Fruit fly (Drosophila melanogaster) whole organism, prepupa: ENCODE results near the gene CG32299.

Source experiments
- Blimp-1 ChIP-seq: fragments of 200-800 bp; sonication (Bioruptor generic); optimal IDR thresholded peaks from 3 replicates; lab custom pipeline; 2017; ENCODE audit warnings: missing biosample characterization, missing genetic modification characterization, mild to moderate bottlenecking, moderate library complexity, missing genetic modification reagents
- CG10669 ChIP-seq: fragments of 200-800 bp; sonication (Bioruptor generic); optimal IDR thresholded peaks from 3 replicates; lab custom pipeline; 2018; ENCODE audit warnings: missing biosample characterization, mild to moderate bottlenecking, missing genetic modification characterization, moderate library complexity
- CG11294 ChIP-seq: fragments of 200-800 bp; sonication (Bioruptor generic); IDR thresholded peaks from 2 replicates; pipeline ENCODE4 v1.3.6; 2022; ENCODE audit warnings: missing biosample characterization, missing genetic modification characterization
- CG11762 ChIP-seq: fragments of 200-800 bp; sonication (Bioruptor generic); optimal IDR thresholded peaks from 3 replicates; lab custom pipeline; 2016; ENCODE audit warnings: missing biosample characterization, missing genetic modification characterization; ENCODE audit not compliant: insufficient read depth
- CG11902 ChIP-seq: fragments of 200-800 bp; sonication (Bioruptor generic); optimal IDR thresholded peaks from 3 replicates; lab custom pipeline; 2016; ENCODE audit warnings: missing biosample characterization, missing genetic modification characterization
- CG15336 ChIP-seq: fragments of 200-800 bp; sonication (Bioruptor generic); IDR thresholded peaks from 2 replicates; pipeline ENCODE4 v1.3.6; 2022; ENCODE audit warnings: missing biosample characterization, missing genetic modification characterization
- CG1621 ChIP-seq: fragments of 200-800 bp; sonication (Bioruptor generic); optimal IDR thresholded peaks from 3 replicates; lab custom pipeline; 2018; ENCODE audit warnings: missing biosample characterization, mild to moderate bottlenecking, missing genetic modification characterization
- CG3032 ChIP-seq: fragments of 200-800 bp; optimal IDR thresholded peaks from 2 replicates; lab custom pipeline; 2019; ENCODE audit warnings: missing biosample characterization, mild to moderate bottlenecking, missing genetic modification characterization, moderate library complexity
- CG31627 ChIP-seq: fragments of 200-800 bp; sonication (Bioruptor generic); optimal IDR thresholded peaks from 3 replicates; lab custom pipeline; 2016; ENCODE audit warnings: missing biosample characterization, missing genetic modification characterization
- CG32006 ChIP-seq: fragments of 200-800 bp; sonication (Bioruptor generic); optimal IDR thresholded peaks from 3 replicates; lab custom pipeline; 2017; ENCODE audit warnings: missing biosample characterization, mild to moderate bottlenecking, missing genetic modification characterization
- CG34406 ChIP-seq: fragments of 200-800 bp; sonication (Bioruptor generic); optimal IDR thresholded peaks from 3 replicates; lab custom pipeline; 2016; ENCODE audit warnings: missing biosample characterization, missing genetic modification characterization
- CG3919 ChIP-seq: fragments of 200-800 bp; sonication (Bioruptor generic); optimal IDR thresholded peaks from 3 replicates; lab custom pipeline; 2016; ENCODE audit warnings: missing biosample characterization, missing genetic modification characterization
- CG4318 ChIP-seq: fragments of 200-800 bp; sonication (Bioruptor generic); optimal IDR thresholded peaks from 3 replicates; lab custom pipeline; 2017; ENCODE audit warnings: missing biosample characterization, mild to moderate bottlenecking, missing genetic modification characterization
- CG6163 ChIP-seq: fragments of 200-800 bp; sonication (Bioruptor generic); IDR thresholded peaks from 3 replicates; pipeline ENCODE4 v1.3.6; 2022; ENCODE audit warnings: missing biosample characterization, missing genetic modification characterization
- CG6276 ChIP-seq: fragments of 200-800 bp; sonication (Bioruptor generic); optimal IDR thresholded peaks from 2 replicates; lab custom pipeline; 2017; ENCODE audit warnings: missing biosample characterization, mild to moderate bottlenecking, missing genetic modification characterization
- CG6808 ChIP-seq: fragments of 200-800 bp; sonication (Bioruptor generic); optimal IDR thresholded peaks from 3 replicates; lab custom pipeline; 2017; ENCODE audit warnings: missing biosample characterization, missing genetic modification characterization, mild to moderate bottlenecking, moderate library complexity, missing genetic modification reagents
- CG6854 ChIP-seq: fragments of 200-800 bp; sonication (Bioruptor generic); optimal IDR thresholded peaks from 2 replicates; lab custom pipeline; 2017; ENCODE audit warnings: missing biosample characterization, mild to moderate bottlenecking, missing genetic modification characterization
- CG8119 ChIP-seq: fragments of 200-800 bp; sonication (Bioruptor generic); IDR thresholded peaks from 3 replicates; pipeline ENCODE4 v1.3.6; 2022; ENCODE audit warnings: missing biosample characterization, missing genetic modification characterization
- CG9139 ChIP-seq: fragments of 200-800 bp; sonication (Bioruptor generic); optimal IDR thresholded peaks from 3 replicates; lab custom pipeline; 2017; ENCODE audit warnings: missing biosample characterization, mild to moderate bottlenecking, missing genetic modification characterization
- Eip75B ChIP-seq: fragments of 200-800 bp; sonication (Bioruptor generic); optimal IDR thresholded peaks from 3 replicates; lab custom pipeline; 2016; ENCODE audit warnings: missing biosample characterization, missing genetic modification characterization
- Eip78C ChIP-seq: fragments of 200-800 bp; sonication (Bioruptor generic); peaks from one replicate; lab custom pipeline; 2016; ENCODE audit warnings: missing biosample characterization, missing genetic modification characterization
- Ets21C ChIP-seq: fragments of 200-800 bp; sonication (Bioruptor generic); optimal IDR thresholded peaks from 3 replicates; lab custom pipeline; 2016; ENCODE audit warnings: missing biosample characterization, missing genetic modification characterization
- Ets96B ChIP-seq: fragments of 200-800 bp; optimal IDR thresholded peaks from 2 replicates; lab custom pipeline; 2019; ENCODE audit warnings: missing biosample characterization, mild to moderate bottlenecking, missing genetic modification characterization, moderate library complexity
- Hr38 ChIP-seq: sonication (Bioruptor generic); optimal IDR thresholded peaks from 2 replicates; lab custom pipeline; 2016; ENCODE audit warnings: missing biosample characterization, missing genetic modification characterization
- Hr39 ChIP-seq: fragments of 200-800 bp; sonication (Bioruptor generic); optimal IDR thresholded peaks from 2 replicates; lab custom pipeline; 2016; ENCODE audit warnings: missing biosample characterization, missing genetic modification characterization
- Hr4 ChIP-seq: fragments of 200-800 bp; sonication (Bioruptor generic); optimal IDR thresholded peaks from 3 replicates; lab custom pipeline; 2016; ENCODE audit warnings: missing biosample characterization, missing genetic modification characterization
- Lpt ChIP-seq: fragments of 200-800 bp; sonication (Bioruptor generic); optimal IDR thresholded peaks from 3 replicates; lab custom pipeline; 2016; ENCODE audit warnings: missing biosample characterization, missing genetic modification characterization
- Sox102F ChIP-seq: fragments of 200-800 bp; sonication (Bioruptor generic); optimal IDR thresholded peaks from 2 replicates; lab custom pipeline; 2016; ENCODE audit warnings: missing biosample characterization, mild to moderate bottlenecking, missing genetic modification characterization
- Sox14 ChIP-seq: fragments of 200-800 bp; sonication (Bioruptor generic); optimal IDR thresholded peaks from 3 replicates; lab custom pipeline; 2016; ENCODE audit warnings: missing biosample characterization, missing genetic modification characterization
- achi ChIP-seq: fragments of 200-800 bp; sonication (Bioruptor generic); optimal IDR thresholded peaks from 3 replicates; lab custom pipeline; 2016; ENCODE audit warnings: missing biosample characterization, missing genetic modification characterization
- cyc ChIP-seq: fragments of 200-800 bp; sonication (Bioruptor generic); optimal IDR thresholded peaks from 3 replicates; lab custom pipeline; 2016; ENCODE audit warnings: missing biosample characterization, missing genetic modification characterization
- dac ChIP-seq: fragments of 200-800 bp; sonication (Bioruptor generic); optimal IDR thresholded peaks from 2 replicates; lab custom pipeline; 2017; ENCODE audit warnings: missing biosample characterization, mild to moderate bottlenecking, missing genetic modification characterization
- dsx ChIP-seq: fragments of 200-800 bp; optimal IDR thresholded peaks from 3 replicates; lab custom pipeline; 2019; ENCODE audit warnings: missing biosample characterization, mild to moderate bottlenecking, missing genetic modification characterization, moderate library complexity; ENCODE audit not compliant: poor library complexity, severe bottlenecking
- eg ChIP-seq: fragments of 200-800 bp; sonication (Bioruptor generic); IDR thresholded peaks from 3 replicates; pipeline ENCODE4 v1.3.6; 2022; ENCODE audit warnings: missing biosample characterization, missing genetic modification characterization
- esn ChIP-seq: fragments of 200-800 bp; sonication (Bioruptor generic); optimal IDR thresholded peaks from 2 replicates; lab custom pipeline; 2016; ENCODE audit warnings: missing biosample characterization, mild to moderate bottlenecking, missing genetic modification characterization, moderate library complexity
- fd85E ChIP-seq: fragments of 200-800 bp; sonication (Bioruptor generic); optimal IDR thresholded peaks from 3 replicates; lab custom pipeline; 2016; ENCODE audit warnings: missing biosample characterization, missing genetic modification characterization
- fkh ChIP-seq: fragments of 200-800 bp; sonication (Bioruptor generic); optimal IDR thresholded peaks from 3 replicates; lab custom pipeline; 2017; ENCODE audit warnings: missing biosample characterization, mild to moderate bottlenecking, missing genetic modification characterization, moderate library complexity
- net ChIP-seq: fragments of 200-800 bp; sonication (Bioruptor generic); optimal IDR thresholded peaks from 3 replicates; lab custom pipeline; 2016; ENCODE audit warnings: missing biosample characterization, missing genetic modification characterization
- pdm3 ChIP-seq: fragments of 200-800 bp; sonication (Bioruptor generic); optimal IDR thresholded peaks from 3 replicates; lab custom pipeline; 2016; ENCODE audit warnings: missing biosample characterization, missing genetic modification characterization
- spab ChIP-seq: fragments of 200-800 bp; sonication (Bioruptor generic); optimal IDR thresholded peaks from 2 replicates; lab custom pipeline; 2017; ENCODE audit warnings: missing biosample characterization, mild to moderate bottlenecking, missing genetic modification characterization, missing genetic modification reagents
- ss ChIP-seq, 2 experiments: fragments of 200-800 bp; sonication (Bioruptor generic); optimal IDR thresholded peaks; 2 replicates in 1 of 2; 3 replicates in 1 of 2; lab custom pipeline; 2017 to 2018; ENCODE audit warnings: mild to moderate bottlenecking in 2 of 2, missing biosample characterization in 2 of 2, missing genetic modification characterization in 2 of 2, moderate library complexity in 1 of 2
- svp ChIP-seq: fragments of 200-800 bp; sonication (Bioruptor generic); peaks from one replicate; lab custom pipeline; 2016; ENCODE audit warnings: missing biosample characterization, missing genetic modification characterization
- vri ChIP-seq: fragments of 200-800 bp; sonication (Bioruptor generic); optimal IDR thresholded peaks from 3 replicates; lab custom pipeline; 2016; ENCODE audit warnings: missing biosample characterization, mild to moderate bottlenecking, missing genetic modification characterization

CG32299 gene

DNA sequence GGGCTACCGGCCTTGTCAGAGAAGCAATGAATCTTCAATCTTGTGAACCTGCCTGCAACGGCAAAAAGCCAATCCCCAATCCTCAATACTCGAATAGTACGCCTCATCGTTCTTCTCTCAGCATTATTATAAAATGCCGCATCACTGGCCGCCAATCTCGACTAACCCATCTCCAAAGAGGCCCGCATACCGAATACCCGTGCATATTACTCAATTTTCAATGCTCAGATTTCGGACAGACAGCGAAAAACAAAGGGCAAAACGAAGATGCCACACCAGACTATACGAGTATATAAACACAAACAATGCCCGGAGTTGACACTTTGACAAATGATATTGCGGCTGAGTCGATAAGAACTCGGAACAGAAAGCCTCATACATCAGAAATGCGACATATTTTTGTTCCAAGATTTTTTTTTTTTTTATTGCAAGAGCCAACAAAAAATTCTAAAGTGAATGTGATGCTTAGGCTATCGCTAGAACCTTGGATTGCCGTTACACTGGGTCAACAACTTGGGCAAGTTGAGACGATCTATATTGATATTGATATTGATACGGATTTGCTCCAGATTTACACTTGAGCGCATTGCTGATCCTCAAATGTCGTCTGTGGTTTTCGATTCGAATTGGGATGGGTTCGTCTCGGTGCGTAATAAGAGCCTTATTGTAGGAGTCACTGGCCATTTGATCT lies 2.1 kb upstream of the CG32299 start:
- TF ChIP-seq fkh (peak; percentile 37), svp (GFP tag; lab: Kevin White, UChicago) (peak; percentile 67), CG11902 (GFP tag; lab: Kevin White, UChicago) (no peak), vri (GFP tag; lab: Kevin White, UChicago) (peak; percentile 71), pdm3 (no peak), Sox102F (GFP tag; lab: Kevin White, UChicago) (peak; percentile 7)

DNA sequence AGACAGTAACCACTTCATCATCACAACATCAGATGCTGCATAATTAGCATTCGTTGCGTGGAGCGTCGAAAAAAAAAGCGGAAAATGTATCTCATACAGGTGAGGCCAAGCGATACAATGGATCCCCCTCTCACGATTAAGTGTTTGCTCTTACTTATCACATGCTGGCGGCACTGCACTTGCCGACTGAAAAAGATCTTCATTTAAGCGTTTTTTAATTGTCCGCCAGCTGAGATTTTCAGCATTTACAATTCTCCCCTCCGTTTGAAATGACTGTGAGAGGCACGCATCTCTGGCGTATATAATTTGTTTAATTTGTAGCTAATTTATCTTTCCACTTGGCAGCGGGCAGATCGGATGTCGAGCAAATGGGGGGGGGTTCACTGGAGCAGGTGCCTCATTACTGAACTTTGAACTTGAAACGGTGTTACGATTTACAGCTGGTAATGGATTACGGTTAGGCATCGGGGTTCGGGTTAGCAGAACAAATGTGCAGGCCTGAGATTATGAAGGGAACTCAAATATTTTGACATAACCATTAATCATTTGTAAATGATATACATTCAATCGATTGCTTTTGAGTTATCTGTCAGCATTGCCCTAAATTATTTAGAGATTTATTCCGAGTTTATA lies 2.0 kb downstream of the CG32299 start, which contains the start of gene Mzt1:
Gene Mzt1, plus strand, starts transcription at position 583 of the 633 bp plus-strand sequence.
- TF ChIP-seq svp (GFP tag; lab: Kevin White, UChicago) = peak; percentile 63
- no peak for TF ChIP-seq Hr39
- TF ChIP-seq, all 60 proteins: peak for 1

DNA sequence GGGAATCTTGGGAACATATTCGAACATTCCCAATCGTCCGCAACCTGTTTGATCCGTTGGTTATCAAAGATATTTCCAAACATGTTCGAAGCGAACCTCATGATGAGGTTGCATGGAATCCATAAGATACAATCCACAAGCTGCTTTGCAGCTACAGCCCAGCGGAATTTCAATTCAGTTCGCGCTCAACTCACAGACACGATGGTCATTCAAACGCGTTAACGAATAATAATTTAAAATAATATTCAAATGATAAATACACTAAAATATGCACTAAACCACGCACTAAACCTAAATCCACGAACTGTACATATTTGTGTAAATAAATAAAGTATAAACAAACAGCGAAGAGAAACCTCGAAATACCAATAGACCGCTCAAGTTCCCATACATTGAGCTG lies 3.0 kb downstream of the CG32299 start:
- TF ChIP-seq vri (GFP tag; lab: Kevin White, UChicago) (peak; percentile 6), CG11294 (GFP tag; lab: Robert Waterston, UW) (no peak), CG6854 (GFP tag; lab: Kevin White, UChicago) (peak; percentile 51), CG9139 (GFP tag; lab: Kevin White, UChicago) (no peak), ss (GFP tag; optimal IDR thresholded peaks at IDR 0.05; lab: Kevin White, UChicago) (no peak), Blimp-1 (GFP tag; lab: Kevin White, UChicago) (no peak), fkh (peak; percentile 27), dsx (GFP tag; lab: Kevin White, UChicago) (peak; percentile 23), CG3032 (no peak), CG4318 (no peak), Lpt (GFP tag; lab: Kevin White, UChicago) (no peak), dac (GFP tag; lab: Kevin White, UChicago) (no peak), CG34406 (no peak), svp (GFP tag; lab: Kevin White, UChicago) (no peak), CG6808 (no peak), pdm3 (no peak), CG10669 (GFP tag; lab: Kevin White, UChicago) (no peak), CG15336 (GFP tag; lab: Robert Waterston, UW) (0 out of 2 replicates have a peak, but pooled peaks have one; percentile 9), CG3919 (peak; percentile 21), Eip78C (GFP tag; lab: Kevin White, UChicago) (peak; percentile 70), CG6276 (GFP tag; lab: Kevin White, UChicago) (peak; percentile 8), CG6163 (GFP tag; lab: Robert Waterston, UW) (0 out of 3 replicates have a peak, but pooled peaks have one; percentile 29)

DNA sequence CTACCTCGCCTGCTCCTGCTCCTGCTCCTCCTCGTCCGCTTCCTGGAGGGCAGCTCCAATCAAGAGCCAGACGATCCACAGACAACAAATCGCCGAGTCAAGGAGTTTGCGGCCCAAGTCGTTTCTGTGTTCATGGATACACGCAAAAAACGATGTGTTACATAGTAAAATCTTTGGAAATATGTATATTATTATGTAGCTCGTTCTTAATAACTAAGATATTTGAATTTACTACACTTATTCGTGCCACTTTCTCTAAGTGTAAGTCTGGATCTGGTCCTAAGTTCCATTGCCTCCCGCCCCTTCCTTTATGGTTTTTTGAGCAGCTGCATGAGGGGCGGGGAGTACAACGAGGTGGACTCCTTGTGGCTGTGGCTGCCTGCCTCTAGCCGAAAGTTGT lies 4.4 kb downstream of the CG32299 start:
- TF ChIP-seq CG6276 (GFP tag; lab: Kevin White, UChicago) = peak; percentile 34
- peak; percentile 30 for TF ChIP-seq net (GFP tag; lab: Kevin White, UChicago)
- TF ChIP-seq Hr38 (GFP tag; lab: Kevin White, UChicago) = no peak
- TF ChIP-seq Ets21C (GFP tag; lab: Kevin White, UChicago) = no peak
- peak; percentile 71 for TF ChIP-seq Eip75B (GFP tag; lab: Kevin White, UChicago)
- peak; percentile 65 for TF ChIP-seq CG10669 (GFP tag; lab: Kevin White, UChicago)
- peak; percentile 61 for TF ChIP-seq Sox14
- TF ChIP-seq CG8119 (GFP tag; lab: Robert Waterston, UW) = peak; percentile 65; the same call in 2 of the 3 replicates
- TF ChIP-seq CG34406 = peak; percentile 13
- TF ChIP-seq eg (GFP tag; lab: Robert Waterston, UW) = peak; percentile 61
- peak; percentile 44 for TF ChIP-seq CG11762
- TF ChIP-seq CG11902 (GFP tag; lab: Kevin White, UChicago) = no peak
- peak; percentile 64 for TF ChIP-seq CG1621 (tag; lab: Kevin White, UChicago)
- peak; percentile 72 for TF ChIP-seq Ets96B
- TF ChIP-seq cyc (GFP tag; lab: Kevin White, UChicago) = peak; percentile 0
- peak; percentile 68 for TF ChIP-seq Hr4 (GFP tag; lab: Kevin White, UChicago)
- peak; percentile 57 for TF ChIP-seq CG3919
- TF ChIP-seq esn = peak; percentile 42
- TF ChIP-seq achi = peak; percentile 60
- TF ChIP-seq spab (GFP tag; lab: Kevin White, UChicago) = peak; percentile 51
- TF ChIP-seq CG15336 (GFP tag; lab: Robert Waterston, UW) = peak; percentile 63
- TF ChIP-seq CG32006 (GFP tag; lab: Kevin White, UChicago) = peak; percentile 57
- no peak for TF ChIP-seq fd85E
- TF ChIP-seq CG31627 = no peak
